Worm (Caenorhabditis elegans): ENCODE results near the gene C06H5.6.

The C06H5.6 gene

ce11 chrV:17859065-17859464 lies 29.7 kb downstream of the C06H5.6 start:
- TF ChIP-seq athp-1 (tag; optimal IDR thresholded peaks at IDR 0.05) (no peak), ZK185.1 (tag; optimal IDR thresholded peaks at IDR 0.05; ENCODE audit: poor library complexity, severe bottlenecking) (no peak), madf-8 (GFP tag; conservative IDR thresholded peaks at IDR 0.05) (peak; percentile 88), F33H1.4 (GFP tag; IDR thresholded peaks at IDR 0.05) (no peak), unc-130 (GFP tag; optimal IDR thresholded peaks at IDR 0.05) (no peak), mcd-1 (GFP tag; IDR thresholded peaks at IDR 0.05) (peak; percentile 15; the same call in 1 of the 2 replicates), hmg-1.2 (GFP tag; IDR thresholded peaks at IDR 0.05) (peak; percentile 35), dpl-1 (GFP tag; optimal IDR thresholded peaks at IDR 0.05) (peak; percentile 75), madf-6 (GFP tag; IDR thresholded peaks at IDR 0.05) (peak; percentile 94), tbx-9 (tag; optimal IDR thresholded peaks at IDR 0.05; ENCODE audit: borderline replicate concordance) (no peak), ceh-40 (GFP tag; IDR thresholded peaks at IDR 0.05) (no peak), efl-1 (GFP tag; optimal IDR thresholded peaks at IDR 0.05) (peak; percentile 92), ceh-91 (GFP tag; IDR thresholded peaks at IDR 0.05) (peak; percentile 84), mel-28 (tag; optimal IDR thresholded peaks at IDR 0.05; ENCODE audit: borderline replicate concordance) (no peak), B0336.3 (GFP tag; IDR thresholded peaks at IDR 0.05) (0 out of 2 replicates have a peak, but pooled peaks have one; percentile 31), F22D6.2 (tag; optimal IDR thresholded peaks at IDR 0.05) (no peak), sptf-2 (GFP tag; optimal IDR thresholded peaks at IDR 0.05) (no peak), tlf-1 (GFP tag; optimal IDR thresholded peaks at IDR 0.05) (peak; percentile 23), D2030.7 (GFP tag; IDR thresholded peaks at IDR 0.05) (peak; percentile 69), cebp-1 (GFP tag; IDR thresholded peaks at IDR 0.05) (no peak), cebp-1 (tag; optimal IDR thresholded peaks at IDR 0.05) (peak; percentile 57), nfya-1 (tag; optimal IDR thresholded peaks at IDR 0.05; ENCODE audit: borderline replicate concordance, insufficient read depth) (no peak), rec-8 (tag; optimal IDR thresholded peaks at IDR 0.05) (no peak), B0035.1 (tag; optimal IDR thresholded peaks at IDR 0.05) (no peak), hmg-20 (GFP tag; IDR thresholded peaks at IDR 0.05) (no peak), lin-54 (GFP tag; optimal IDR thresholded peaks at IDR 0.05) (peak; percentile 52)

ce11 chrV:17857901-17858300 lies 30.9 kb downstream of the C06H5.6 start:
- TF ChIP-seq mxl-1 (tag; optimal IDR thresholded peaks at IDR 0.05) (no peak), ekl-4 (GFP tag; IDR thresholded peaks at IDR 0.05) (peak; percentile 81), zim-3 (tag; optimal IDR thresholded peaks at IDR 0.05) (no peak), fkh-3 (tag; optimal IDR thresholded peaks at IDR 0.05) (no peak), hmg-20 (GFP tag; IDR thresholded peaks at IDR 0.05) (peak; percentile 17; the same call in 1 of the 2 replicates), dpl-1 (GFP tag; optimal IDR thresholded peaks at IDR 0.05) (no peak), ztf-18 (tag; optimal IDR thresholded peaks at IDR 0.05) (peak; percentile 55), mes-4 (tag; optimal IDR thresholded peaks at IDR 0.05) (no peak), madf-10 (tag; optimal IDR thresholded peaks at IDR 0.05) (peak; percentile 70), ztf-6 (GFP tag; IDR thresholded peaks at IDR 0.05) (no peak), lag-1 (GFP tag; IDR thresholded peaks at IDR 0.05) (no peak), mel-28 (tag; optimal IDR thresholded peaks at IDR 0.05; ENCODE audit: borderline replicate concordance) (peak; percentile 53), F22D6.2 (tag; optimal IDR thresholded peaks at IDR 0.05) (no peak), ccch-3 (GFP tag; optimal IDR thresholded peaks at IDR 0.05) (no peak), F23B12.7 (tag; optimal IDR thresholded peaks at IDR 0.05; ENCODE audit: insufficient read depth) (no peak), lin-40 (tag; optimal IDR thresholded peaks at IDR 0.05) (peak; percentile 86), B0261.1 (tag; optimal IDR thresholded peaks at IDR 0.05) (no peak), snpc-1.3 (tag; optimal IDR thresholded peaks at IDR 0.05; ENCODE audit: insufficient read depth) (no peak), nfya-2 (GFP tag; IDR thresholded peaks at IDR 0.05) (no peak), Y95B8A.8 (GFP tag; IDR thresholded peaks at IDR 0.05) (no peak), snpc-3.4 (tag; optimal IDR thresholded peaks at IDR 0.05) (no peak), tbp1 (GFP tag; optimal IDR thresholded peaks at IDR 0.05) (peak; percentile 56), sptf-2 (GFP tag; optimal IDR thresholded peaks at IDR 0.05) (no peak), attf-6 (GFP tag; IDR thresholded peaks at IDR 0.05) (no peak), egl-44 (GFP tag; IDR thresholded peaks at IDR 0.05) (0 out of 2 replicates have a peak, but pooled peaks have one; percentile 49), repo-1 (tag; optimal IDR thresholded peaks at IDR 0.05) (no peak), hrde-1 (tag; optimal IDR thresholded peaks at IDR 0.05; ENCODE audit: borderline replicate concordance) (no peak)

Measured in whole organism, young adult.